Worm (Caenorhabditis elegans) whole organism, L2 larva: Measurements from ENCODE around the gene osm-7.

ENCODE experiments used
- F13H6.1 ChIP-seq: sonication (generic microtip); optimal IDR thresholded peaks from 2 replicates; lab custom pipeline; 2016; ENCODE audit warnings: missing genetic modification characterization, missing compliant biosample characterization
- ama-1 ChIP-seq: fragments of 150-350 bp; optimal IDR thresholded peaks from 2 replicates; lab custom pipeline; 2018; ENCODE audit warnings: inconsistent platforms
- elt-3 ChIP-seq: sonication (generic microtip); optimal IDR thresholded peaks from 2 replicates; lab custom pipeline; 2017; ENCODE audit warnings: missing biosample characterization, missing genetic modification characterization
- lsy-2 ChIP-seq, 2 experiments: fragments of 150-350 bp in 1 of 2; sonication (generic microtip) in 1 of 2; optimal IDR thresholded peaks; 2 replicates each; lab custom pipeline; 2014 to 2017; ENCODE audit warnings: missing biosample characterization in 2 of 2, missing genetic modification characterization in 2 of 2
- mab-5 ChIP-seq: fragments of 150-350 bp; optimal IDR thresholded peaks from 2 replicates; lab custom pipeline; 2014; ENCODE audit warnings: missing biosample characterization, missing genetic modification characterization
- nhr-11 ChIP-seq: fragments of 150-350 bp; optimal IDR thresholded peaks from 2 replicates; lab custom pipeline; 2014; ENCODE audit warnings: missing biosample characterization, missing genetic modification characterization
- nhr-25 ChIP-seq: fragments of 150-350 bp; sonication (generic microtip); optimal IDR thresholded peaks from 3 replicates; lab custom pipeline; 2014; ENCODE audit warnings: missing biosample characterization, missing genetic modification characterization
- unc-62 ChIP-seq: fragments of 150-350 bp; optimal IDR thresholded peaks from 2 replicates; lab custom pipeline; 2014; ENCODE audit warnings: missing biosample characterization, missing genetic modification reagents, missing genetic modification characterization
- zag-1 ChIP-seq: fragments of 150-350 bp; optimal IDR thresholded peaks from 2 replicates; lab custom pipeline; 2014; ENCODE audit warnings: missing biosample characterization, missing genetic modification characterization
- ztf-11 ChIP-seq: sonication (generic microtip); optimal IDR thresholded peaks from 2 replicates; lab custom pipeline; 2017; ENCODE audit warnings: missing biosample characterization, missing genetic modification characterization
- ztf-4 ChIP-seq: fragments of 150-350 bp; optimal IDR thresholded peaks from 2 replicates; lab custom pipeline; 2014; ENCODE audit warnings: missing biosample characterization, missing genetic modification characterization

ce11 chrIII:13580076-13580475, 4.1 kb downstream of the osm-7 start:
- no peak for TF ChIP-seq elt-3
- TF ChIP-seq ztf-4 (tag; lab: Kevin White, UChicago) = no peak
- TF ChIP-seq zag-1 (tag; lab: Kevin White, UChicago) = no peak
- no peak for TF ChIP-seq F13H6.1 (tag; lab: Kevin White, UChicago)
- TF ChIP-seq ztf-11 (tag; lab: Kevin White, UChicago) = no peak
- no peak for TF ChIP-seq nhr-25 (tag; lab: Kevin White, UChicago)
- TF ChIP-seq lsy-2 (tag; optimal IDR thresholded peaks at IDR 0.05; lab: Kevin White, UChicago) = no peak
- no peak for TF ChIP-seq ama-1
- no peak for TF ChIP-seq unc-62 (GFP tag; lab: Kevin White, UChicago)
- TF ChIP-seq mab-5 (tag; lab: Kevin White, UChicago) = no peak
- TF ChIP-seq nhr-11 (tag; lab: Kevin White, UChicago) = no peak
